Fruit fly (Drosophila melanogaster) whole organism, prepupa: Measurements from ENCODE around the gene btv.
A peak's percentile ranks its signal among the peaks of the same experiment; 100 is the strongest.

Experiments used
- CG10669 ChIP-seq: fragments of 200-800 bp; sonication (Bioruptor generic); optimal IDR thresholded peaks from 3 replicates; lab custom pipeline; 2018; ENCODE audit warnings: missing biosample characterization, mild to moderate bottlenecking, missing genetic modification characterization, moderate library complexity
- CG11294 ChIP-seq: fragments of 200-800 bp; sonication (Bioruptor generic); IDR thresholded peaks from 2 replicates; pipeline ENCODE4 v1.3.6; 2022; ENCODE audit warnings: missing biosample characterization, missing genetic modification characterization
- CG11902 ChIP-seq: fragments of 200-800 bp; sonication (Bioruptor generic); optimal IDR thresholded peaks from 3 replicates; lab custom pipeline; 2016; ENCODE audit warnings: missing biosample characterization, missing genetic modification characterization
- CG15336 ChIP-seq: fragments of 200-800 bp; sonication (Bioruptor generic); IDR thresholded peaks from 2 replicates; pipeline ENCODE4 v1.3.6; 2022; ENCODE audit warnings: missing biosample characterization, missing genetic modification characterization
- CG16779 ChIP-seq: fragments of 200-800 bp; sonication (Bioruptor generic); optimal IDR thresholded peaks from 3 replicates; lab custom pipeline; 2017; ENCODE audit warnings: missing biosample characterization, mild to moderate bottlenecking, missing genetic modification characterization
- CG3032 ChIP-seq: fragments of 200-800 bp; optimal IDR thresholded peaks from 2 replicates; lab custom pipeline; 2019; ENCODE audit warnings: missing biosample characterization, mild to moderate bottlenecking, missing genetic modification characterization, moderate library complexity
- CG31627 ChIP-seq: fragments of 200-800 bp; sonication (Bioruptor generic); optimal IDR thresholded peaks from 3 replicates; lab custom pipeline; 2016; ENCODE audit warnings: missing biosample characterization, missing genetic modification characterization
- CG32006 ChIP-seq: fragments of 200-800 bp; sonication (Bioruptor generic); optimal IDR thresholded peaks from 3 replicates; lab custom pipeline; 2017; ENCODE audit warnings: missing biosample characterization, mild to moderate bottlenecking, missing genetic modification characterization
- CG34406 ChIP-seq: fragments of 200-800 bp; sonication (Bioruptor generic); optimal IDR thresholded peaks from 3 replicates; lab custom pipeline; 2016; ENCODE audit warnings: missing biosample characterization, missing genetic modification characterization
- CG7368 ChIP-seq: fragments of 200-800 bp; sonication (Bioruptor generic); optimal IDR thresholded peaks from 3 replicates; lab custom pipeline; 2016; ENCODE audit warnings: missing biosample characterization, missing genetic modification characterization
- CG8119 ChIP-seq: fragments of 200-800 bp; sonication (Bioruptor generic); IDR thresholded peaks from 3 replicates; pipeline ENCODE4 v1.3.6; 2022; ENCODE audit warnings: missing biosample characterization, missing genetic modification characterization
- CG8632 ChIP-seq: fragments of 200-800 bp; sonication (Bioruptor generic); optimal IDR thresholded peaks from 3 replicates; lab custom pipeline; 2016; ENCODE audit warnings: missing biosample characterization, missing genetic modification characterization
- CG9139 ChIP-seq: fragments of 200-800 bp; sonication (Bioruptor generic); optimal IDR thresholded peaks from 3 replicates; lab custom pipeline; 2017; ENCODE audit warnings: missing biosample characterization, mild to moderate bottlenecking, missing genetic modification characterization
- Eip78C ChIP-seq: fragments of 200-800 bp; sonication (Bioruptor generic); peaks from one replicate; lab custom pipeline; 2016; ENCODE audit warnings: missing biosample characterization, missing genetic modification characterization
- Eip93F ChIP-seq: fragments of 200-800 bp; sonication (Bioruptor generic); optimal IDR thresholded peaks from 2 replicates; lab custom pipeline; 2016; ENCODE audit warnings: missing biosample characterization, mild to moderate bottlenecking, missing genetic modification characterization
- Ets21C ChIP-seq: fragments of 200-800 bp; sonication (Bioruptor generic); optimal IDR thresholded peaks from 3 replicates; lab custom pipeline; 2016; ENCODE audit warnings: missing biosample characterization, missing genetic modification characterization
- Ets96B ChIP-seq: fragments of 200-800 bp; optimal IDR thresholded peaks from 2 replicates; lab custom pipeline; 2019; ENCODE audit warnings: missing biosample characterization, mild to moderate bottlenecking, missing genetic modification characterization, moderate library complexity
- Gug ChIP-seq: fragments of 200-800 bp; sonication (Bioruptor generic); IDR thresholded peaks from 2 replicates; pipeline ENCODE4 v1.3.6; 2022; ENCODE audit warnings: missing biosample characterization, missing genetic modification characterization
- Met ChIP-seq: fragments of 200-800 bp; sonication (Bioruptor generic); optimal IDR thresholded peaks from 3 replicates; lab custom pipeline; 2016; ENCODE audit warnings: missing biosample characterization, missing genetic modification characterization
- OdsH ChIP-seq: fragments of 200-800 bp; sonication (Bioruptor generic); optimal IDR thresholded peaks from 3 replicates; lab custom pipeline; 2016; ENCODE audit warnings: missing biosample characterization, missing genetic modification characterization
- Sox14 ChIP-seq: fragments of 200-800 bp; sonication (Bioruptor generic); optimal IDR thresholded peaks from 3 replicates; lab custom pipeline; 2016; ENCODE audit warnings: missing biosample characterization, missing genetic modification characterization
- achi ChIP-seq: fragments of 200-800 bp; sonication (Bioruptor generic); optimal IDR thresholded peaks from 3 replicates; lab custom pipeline; 2016; ENCODE audit warnings: missing biosample characterization, missing genetic modification characterization
- cyc ChIP-seq: fragments of 200-800 bp; sonication (Bioruptor generic); optimal IDR thresholded peaks from 3 replicates; lab custom pipeline; 2016; ENCODE audit warnings: missing biosample characterization, missing genetic modification characterization
- dsx ChIP-seq: fragments of 200-800 bp; optimal IDR thresholded peaks from 3 replicates; lab custom pipeline; 2019; ENCODE audit warnings: missing biosample characterization, mild to moderate bottlenecking, missing genetic modification characterization, moderate library complexity; ENCODE audit not compliant: poor library complexity, severe bottlenecking
- esn ChIP-seq: fragments of 200-800 bp; sonication (Bioruptor generic); optimal IDR thresholded peaks from 2 replicates; lab custom pipeline; 2016; ENCODE audit warnings: missing biosample characterization, mild to moderate bottlenecking, missing genetic modification characterization, moderate library complexity
- fd85E ChIP-seq: fragments of 200-800 bp; sonication (Bioruptor generic); optimal IDR thresholded peaks from 3 replicates; lab custom pipeline; 2016; ENCODE audit warnings: missing biosample characterization, missing genetic modification characterization
- lz ChIP-seq: fragments of 200-800 bp; sonication (Bioruptor generic); optimal IDR thresholded peaks from 3 replicates; lab custom pipeline; 2016; ENCODE audit warnings: missing biosample characterization, missing genetic modification characterization
- net ChIP-seq: fragments of 200-800 bp; sonication (Bioruptor generic); optimal IDR thresholded peaks from 3 replicates; lab custom pipeline; 2016; ENCODE audit warnings: missing biosample characterization, missing genetic modification characterization
- pdm3 ChIP-seq: fragments of 200-800 bp; sonication (Bioruptor generic); optimal IDR thresholded peaks from 3 replicates; lab custom pipeline; 2016; ENCODE audit warnings: missing biosample characterization, missing genetic modification characterization
- salr ChIP-seq, 2 experiments: fragments of 200-800 bp; sonication (Bioruptor generic); optimal IDR thresholded peaks; 3 replicates each; lab custom pipeline; 2016 to 2018; ENCODE audit warnings: missing biosample characterization in 2 of 2, missing genetic modification characterization in 2 of 2, mild to moderate bottlenecking in 1 of 2
- spab ChIP-seq: fragments of 200-800 bp; sonication (Bioruptor generic); optimal IDR thresholded peaks from 2 replicates; lab custom pipeline; 2017; ENCODE audit warnings: missing biosample characterization, mild to moderate bottlenecking, missing genetic modification characterization, missing genetic modification reagents
- ss ChIP-seq, 2 experiments: fragments of 200-800 bp; sonication (Bioruptor generic); optimal IDR thresholded peaks; 2 replicates in 1 of 2; 3 replicates in 1 of 2; lab custom pipeline; 2017 to 2018; ENCODE audit warnings: mild to moderate bottlenecking in 2 of 2, missing biosample characterization in 2 of 2, missing genetic modification characterization in 2 of 2, moderate library complexity in 1 of 2
- svp ChIP-seq: fragments of 200-800 bp; sonication (Bioruptor generic); peaks from one replicate; lab custom pipeline; 2016; ENCODE audit warnings: missing biosample characterization, missing genetic modification characterization

The btv gene

DNA sequence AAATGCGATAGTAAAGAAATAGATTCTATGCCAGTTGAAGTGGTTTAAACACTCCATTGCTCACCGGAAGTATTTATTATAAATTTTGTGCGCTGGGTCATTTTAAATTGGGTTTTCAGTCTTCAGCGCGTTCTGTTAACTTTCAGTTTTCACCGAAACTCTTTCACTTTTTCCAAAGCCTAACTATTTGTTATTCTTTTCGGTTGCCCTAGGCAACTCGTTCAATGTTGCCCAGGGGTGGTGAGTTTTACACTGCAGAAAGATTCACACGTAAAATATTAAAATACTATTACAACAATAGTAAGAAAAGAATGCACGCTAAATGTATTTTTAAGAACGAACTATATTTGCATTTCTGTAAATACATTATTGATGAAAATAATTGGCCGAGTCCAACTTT lies at the start of gene btv:
Gene btv (minus strand): TSS at position 101 of the 400 bp plus-strand sequence.
- TF ChIP-seq Eip93F (no peak), CG9139 (no peak), Ets21C (GFP tag; lab: Kevin White, UChicago) (no peak), esn (GFP tag; lab: Kevin White, UChicago) (no peak), CG10669 (GFP tag; lab: Kevin White, UChicago) (no peak), achi (no peak), CG3032 (tag; lab: Kevin White, UChicago) (no peak), Eip78C (GFP tag; lab: Kevin White, UChicago) (no peak), dsx (GFP tag; lab: Kevin White, UChicago) (no peak), CG16779 (no peak), Met (GFP tag; lab: Kevin White, UChicago) (no peak), net (GFP tag; lab: Kevin White, UChicago) (no peak), ss (GFP tag; optimal IDR thresholded peaks at IDR 0.05; lab: Kevin White, UChicago) (no peak), CG7368 (GFP tag; lab: Kevin White, UChicago) (no peak), Sox14 (no peak), Ets96B (no peak), CG31627 (GFP tag; lab: Kevin White, UChicago) (no peak)

- no peak for TF ChIP-seq spab (GFP tag; lab: Kevin White, UChicago)
- no peak for TF ChIP-seq CG15336 (GFP tag; lab: Robert Waterston, UW)
These were observed 29.9 kb upstream of the btv start, which contains the start of gene rdo for dm6 chr2L:18012168-18012567. Gene rdo, plus strand, starts transcription at chr2L:18012380.

- TF ChIP-seq achi (no peak), CG11902 (GFP tag; lab: Kevin White, UChicago) (no peak), lz (no peak), OdsH (GFP tag; lab: Kevin White, UChicago) (no peak), CG11294 (GFP tag; lab: Robert Waterston, UW) (no peak), CG10669 (GFP tag; lab: Kevin White, UChicago) (no peak), dsx (GFP tag; lab: Kevin White, UChicago) (no peak), CG34406 (GFP tag; lab: Kevin White, UChicago) (no peak), salr (GFP tag; optimal IDR thresholded peaks at IDR 0.05; lab: Kevin White, UChicago) (no peak), ss (GFP tag; optimal IDR thresholded peaks at IDR 0.05; lab: Kevin White, UChicago) (no peak), Sox14 (no peak), CG32006 (GFP tag; lab: Kevin White, UChicago) (no peak)
These were observed 29.1 kb upstream of the btv start, which contains the start of gene elfless for dm6 chr2L:18011375-18011774. Gene elfless, minus strand, starts transcription at chr2L:18011475.

DNA sequence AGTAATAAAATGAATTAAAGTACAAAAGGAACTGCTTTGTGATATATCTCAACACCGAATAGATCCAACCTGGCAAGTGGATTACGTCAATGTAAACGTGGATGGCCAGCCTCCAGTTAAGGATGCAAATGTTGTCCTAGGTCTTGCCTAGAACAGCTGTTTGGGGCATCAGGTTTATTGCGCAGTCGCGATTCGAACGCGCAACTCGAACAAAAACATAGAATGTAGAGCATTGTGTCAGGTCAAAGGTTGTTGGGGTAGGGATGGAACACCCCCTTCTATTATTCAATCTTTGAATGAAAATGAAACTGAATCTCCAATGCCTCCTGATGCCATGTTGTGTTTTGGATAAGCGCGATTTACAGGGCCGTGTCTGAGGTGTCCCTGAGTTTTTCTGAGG lies 27.4 kb upstream of the btv start:
- TF ChIP-seq salr (GFP tag; optimal IDR thresholded peaks at IDR 0.05; lab: Kevin White, UChicago) (no peak), Gug (GFP tag; lab: Robert Waterston, UW) (no peak), achi (no peak), CG11902 (GFP tag; lab: Kevin White, UChicago) (no peak), Eip93F (no peak), cyc (GFP tag; lab: Kevin White, UChicago) (no peak), Met (GFP tag; lab: Kevin White, UChicago) (no peak), CG7368 (GFP tag; lab: Kevin White, UChicago) (no peak), lz (no peak), Ets21C (GFP tag; lab: Kevin White, UChicago) (no peak), CG8119 (GFP tag; lab: Robert Waterston, UW) (no peak), pdm3 (GFP tag; lab: Kevin White, UChicago) (no peak), Sox14 (no peak), CG11294 (GFP tag; lab: Robert Waterston, UW) (no peak), fd85E (GFP tag; lab: Kevin White, UChicago) (no peak), CG16779 (no peak), spab (GFP tag; lab: Kevin White, UChicago) (no peak), CG32006 (GFP tag; lab: Kevin White, UChicago) (no peak)

DNA sequence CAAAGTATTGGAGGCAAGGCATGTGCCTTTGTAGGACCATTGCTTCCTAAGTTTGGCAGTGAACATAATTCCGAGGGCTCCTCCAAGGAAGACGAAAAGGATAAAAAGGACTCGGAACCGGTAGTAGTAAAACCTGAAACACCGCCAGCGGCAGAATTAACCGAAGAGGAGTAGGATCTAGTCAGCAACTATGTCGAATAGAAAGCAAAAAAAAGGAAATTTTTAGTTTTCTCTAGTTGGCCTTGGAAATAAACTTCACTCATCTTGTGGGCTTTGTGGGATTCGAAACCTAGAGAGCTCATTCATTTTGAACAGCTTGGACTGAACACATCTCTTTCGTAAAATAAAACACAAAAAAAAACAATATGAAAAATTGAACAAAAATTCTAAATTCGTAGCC lies 26.4 kb upstream of the btv start, which contains the start of gene CG31740:
Gene CG31740 (plus strand): TSS at position 301 of the 400 bp plus-strand sequence.
- TF ChIP-seq svp (GFP tag; lab: Kevin White, UChicago) (peak; percentile 7), CG8632 (GFP tag; lab: Kevin White, UChicago) (no peak)
